Fruit fly (Drosophila melanogaster): ENCODE data around the gene CG13601.

DNA sequence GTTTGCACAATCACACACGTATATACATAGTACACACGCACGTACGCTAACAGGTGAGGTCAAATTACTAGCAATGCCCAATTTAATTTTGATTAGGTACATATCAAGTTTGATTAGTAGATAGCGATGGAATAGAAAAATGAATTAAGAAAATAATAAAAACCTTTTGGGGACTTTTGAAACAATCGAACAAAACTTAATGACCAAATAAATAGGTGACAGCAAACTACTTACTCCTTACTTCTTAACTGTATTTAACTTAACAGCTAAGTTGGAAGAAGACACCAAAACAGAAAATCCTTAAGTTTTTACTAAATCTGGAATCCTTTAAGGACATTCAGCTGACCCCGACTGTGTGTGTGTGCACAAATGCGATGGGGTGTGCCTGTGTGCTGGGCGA lies 25.4 kb downstream of the CG13601 start:
- TF ChIP-seq Snoo (tag; optimal IDR thresholded peaks at IDR 0.05) (no peak), EcR (GFP tag; optimal IDR thresholded peaks at IDR 0.05) (no peak), CG14655 (GFP tag; optimal IDR thresholded peaks at IDR 0.05) (no peak), CG34367 (tag; optimal IDR thresholded peaks at IDR 0.05) (peak; percentile 23)

Data from whole organism, pupa.